Worm (Caenorhabditis elegans) whole organism, mixed stage, embryonic: Measurements from ENCODE around the gene F16B3.2.
A peak's percentile ranks its signal among the peaks of the same experiment; 100 is the strongest.

Source experiments
- M03D4.4 ChIP-seq: sonication (generic microtip); optimal IDR thresholded peaks from 2 replicates; lab custom pipeline; 2017; ENCODE audit warnings: mild to moderate bottlenecking, missing genetic modification characterization, missing compliant biosample characterization
- ceh-39 ChIP-seq: fragments of 150-350 bp; optimal IDR thresholded peaks from 2 replicates; lab custom pipeline; 2014; ENCODE audit warnings: missing biosample characterization, missing genetic modification characterization
- ceh-43 ChIP-seq: fragments of 200-800 bp; sonication (Bioruptor generic); optimal IDR thresholded peaks from 2 replicates; lab custom pipeline; 2018; ENCODE audit warnings: mild to moderate bottlenecking, missing genetic modification characterization, moderate library complexity, missing compliant biosample characterization
- ceh-83 ChIP-seq: fragments of 200-800 bp; sonication (Bioruptor generic); optimal IDR thresholded peaks from 2 replicates; lab custom pipeline; 2018; ENCODE audit warnings: mild to moderate bottlenecking, missing genetic modification characterization, missing compliant biosample characterization
- ces-1 ChIP-seq: fragments of 150-350 bp; optimal IDR thresholded peaks from 2 replicates; lab custom pipeline; 2014; ENCODE audit warnings: missing biosample characterization, missing genetic modification reagents, missing genetic modification characterization
- cnd-1 ChIP-seq: fragments of 200-800 bp; sonication (Bioruptor generic); optimal IDR thresholded peaks from 2 replicates; lab custom pipeline; 2018; ENCODE audit warnings: mild to moderate bottlenecking, missing genetic modification characterization, missing compliant biosample characterization
- elt-1 ChIP-seq: sonication (generic microtip); optimal IDR thresholded peaks from 2 replicates; lab custom pipeline; 2017; ENCODE audit warnings: missing genetic modification characterization, mild to moderate bottlenecking, missing compliant biosample characterization, antibody characterized with exemption, moderate library complexity, borderline replicate concordance; ENCODE audit not compliant: insufficient read depth
- elt-3 ChIP-seq: fragments of 150-350 bp; optimal IDR thresholded peaks from 2 replicates; lab custom pipeline; 2014; ENCODE audit warnings: missing biosample characterization, missing genetic modification characterization
- flh-1 ChIP-seq: fragments of 200-800 bp; sonication (Bioruptor generic); optimal IDR thresholded peaks from 2 replicates; lab custom pipeline; 2018; ENCODE audit warnings: mild to moderate bottlenecking, missing genetic modification characterization, moderate library complexity, missing compliant biosample characterization
- hlh-1 ChIP-seq: fragments of 150-350 bp; optimal IDR thresholded peaks from 2 replicates; lab custom pipeline; 2014; ENCODE audit warnings: missing biosample characterization, missing genetic modification reagents, missing genetic modification characterization
- lin-13 ChIP-seq: fragments of 150-350 bp; optimal IDR thresholded peaks from 2 replicates; lab custom pipeline; 2014; ENCODE audit warnings: missing biosample characterization, missing genetic modification characterization
- lin-32 ChIP-seq: fragments of 200-800 bp; sonication (Bioruptor generic); optimal IDR thresholded peaks from 2 replicates; lab custom pipeline; 2018; ENCODE audit warnings: mild to moderate bottlenecking, missing genetic modification characterization, missing compliant biosample characterization
- mab-5 ChIP-seq: fragments of 150-350 bp; optimal IDR thresholded peaks from 2 replicates; lab custom pipeline; 2014; ENCODE audit warnings: missing biosample characterization, missing genetic modification characterization
- mep-1 ChIP-seq: fragments of 150-350 bp; optimal IDR thresholded peaks from 2 replicates; lab custom pipeline; 2017; ENCODE audit warnings: missing biosample characterization, missing genetic modification reagents, missing genetic modification characterization, inconsistent platforms
- mls-2 ChIP-seq: sonication (generic microtip); optimal IDR thresholded peaks from 2 replicates; lab custom pipeline; 2016; ENCODE audit warnings: mild to moderate bottlenecking, missing genetic modification characterization, moderate library complexity, missing compliant biosample characterization
- nhr-2 ChIP-seq: fragments of 150-350 bp; optimal IDR thresholded peaks from 2 replicates; lab custom pipeline; 2014; ENCODE audit warnings: missing biosample characterization, missing genetic modification characterization
- nhr-237 ChIP-seq: fragments of 150-350 bp; optimal IDR thresholded peaks from 2 replicates; lab custom pipeline; 2014; ENCODE audit warnings: missing biosample characterization, missing genetic modification characterization
- nhr-28 ChIP-seq: fragments of 150-350 bp; optimal IDR thresholded peaks from 2 replicates; lab custom pipeline; 2014; ENCODE audit warnings: missing biosample characterization, missing genetic modification characterization
- nhr-76 ChIP-seq: sonication (generic microtip); optimal IDR thresholded peaks from 2 replicates; lab custom pipeline; 2017; ENCODE audit warnings: missing biosample characterization, missing genetic modification characterization
- pha-4 ChIP-seq: fragments of 150-350 bp; optimal IDR thresholded peaks from 2 replicates; lab custom pipeline; 2018; ENCODE audit warnings: missing biosample characterization, missing genetic modification reagents, missing genetic modification characterization
- snpc-4 ChIP-seq: fragments of 150-350 bp; optimal IDR thresholded peaks from 2 replicates; lab custom pipeline; 2014; ENCODE audit warnings: missing biosample characterization, missing genetic modification characterization
- sptf-1 ChIP-seq: sonication (generic microtip); optimal IDR thresholded peaks from 2 replicates; lab custom pipeline; 2017; ENCODE audit warnings: mild to moderate bottlenecking, missing genetic modification characterization, moderate library complexity, missing compliant biosample characterization
- tbx-8 ChIP-seq: fragments of 200-800 bp; sonication (Bioruptor generic); optimal IDR thresholded peaks from 2 replicates; lab custom pipeline; 2018; ENCODE audit warnings: mild to moderate bottlenecking, missing genetic modification characterization, moderate library complexity, missing compliant biosample characterization
- unc-120 ChIP-seq: sonication (generic microtip); optimal IDR thresholded peaks from 2 replicates; lab custom pipeline; 2017; ENCODE audit warnings: missing genetic modification characterization, missing compliant biosample characterization; ENCODE audit not compliant: poor library complexity, severe bottlenecking
- unc-39 ChIP-seq: fragments of 150-350 bp; optimal IDR thresholded peaks from 2 replicates; lab custom pipeline; 2014; ENCODE audit warnings: missing biosample characterization, missing genetic modification characterization
- zip-8 ChIP-seq: fragments of 150-350 bp; optimal IDR thresholded peaks from 2 replicates; lab custom pipeline; 2014; ENCODE audit warnings: missing biosample characterization, missing genetic modification characterization
- ztf-11 ChIP-seq: fragments of 150-350 bp; optimal IDR thresholded peaks from 2 replicates; lab custom pipeline; 2014; ENCODE audit warnings: missing biosample characterization, missing genetic modification characterization

The F16B3.2 gene

ce11 chrV:1341276-1342050 is 26.5 kb downstream of the F16B3.2 start:
- TF ChIP-seq hlh-1 (tag; lab: Kevin White, UChicago) (peak; percentile 33), elt-3 (no peak), ceh-39 (tag; lab: Kevin White, UChicago) (no peak), sptf-1 (tag; lab: Kevin White, UChicago) (no peak), M03D4.4 (no peak)
- TF ChIP-seq, all 35 proteins: peak for 1

ce11 chrV:1342712-1343111 is 27.8 kb downstream of the F16B3.2 start:
- TF ChIP-seq ces-1 (peak; percentile 66), nhr-2 (tag; lab: Kevin White, UChicago) (no peak)

- TF ChIP-seq ces-1 (peak; percentile 92), ceh-43 (GFP tag; lab: Kevin White, UChicago) (no peak), pha-4 (tag; lab: Kevin White, UChicago) (no peak), nhr-28 (tag; lab: Kevin White, UChicago) (no peak)
- TF ChIP-seq, all 35 proteins: peak for 1
Observed at ce11 chrV:1349802-1350201, 34.9 kb downstream of the F16B3.2 start.

ce11 chrV:1351826-1352225 is 36.9 kb downstream of the F16B3.2 start, which contains the start of gene glb-33:
Gene glb-33, plus strand, starts transcription at chrV:1352126.
- no peak for TF ChIP-seq ceh-43 (GFP tag; lab: Kevin White, UChicago)
- TF ChIP-seq pha-4 (tag; lab: Kevin White, UChicago) = no peak
- TF ChIP-seq snpc-4 (tag; lab: Kevin White, UChicago) = no peak
- TF ChIP-seq M03D4.4 = no peak

- no peak for TF ChIP-seq cnd-1 (tag; lab: Kevin White, UChicago)
- no peak for TF ChIP-seq zip-8 (tag; lab: Kevin White, UChicago)
- TF ChIP-seq ceh-43 (GFP tag; lab: Kevin White, UChicago) = no peak
Observed at ce11 chrV:1352321-1352720, 37.4 kb downstream of the F16B3.2 start.

- TF ChIP-seq cnd-1 (tag; lab: Kevin White, UChicago) (no peak), M03D4.4 (no peak), elt-1 (tag; lab: Kevin White, UChicago) (no peak)
Observed at ce11 chrV:1355297-1355696, 40.4 kb downstream of the F16B3.2 start.

- no peak for TF ChIP-seq lin-32 (GFP tag; lab: Kevin White, UChicago)
- TF ChIP-seq nhr-28 (tag; lab: Kevin White, UChicago) = no peak
- no peak for TF ChIP-seq unc-120 (tag; lab: Kevin White, UChicago)
- no peak for TF ChIP-seq sptf-1 (tag; lab: Kevin White, UChicago)
- TF ChIP-seq mep-1 = no peak
- TF ChIP-seq ceh-39 (tag; lab: Kevin White, UChicago) = no peak
Observed at ce11 chrV:1358051-1358450, 43.1 kb downstream of the F16B3.2 start, which contains the start of gene Y75B7AL.2. Gene Y75B7AL.2, minus strand, starts transcription at chrV:1358151.

- TF ChIP-seq ztf-11 (tag; lab: Kevin White, UChicago) (no peak), pha-4 (tag; lab: Kevin White, UChicago) (no peak), snpc-4 (tag; lab: Kevin White, UChicago) (no peak), ceh-83 (GFP tag; lab: Kevin White, UChicago) (no peak), nhr-28 (tag; lab: Kevin White, UChicago) (no peak), ces-1 (peak; percentile 68), mls-2 (no peak), lin-13 (no peak)
Observed at ce11 chrV:1362027-1362426, 47.1 kb downstream of the F16B3.2 start.

ce11 chrV:1364346-1364745 is 49.4 kb downstream of the F16B3.2 start:
- TF ChIP-seq nhr-76 (tag; lab: Kevin White, UChicago) (no peak), ztf-11 (tag; lab: Kevin White, UChicago) (no peak), ceh-39 (tag; lab: Kevin White, UChicago) (no peak), ces-1 (no peak), hlh-1 (tag; lab: Kevin White, UChicago) (no peak), nhr-237 (tag; lab: Kevin White, UChicago) (no peak), nhr-28 (tag; lab: Kevin White, UChicago) (no peak), sptf-1 (tag; lab: Kevin White, UChicago) (no peak), lin-13 (no peak), mls-2 (no peak), tbx-8 (GFP tag; lab: Kevin White, UChicago) (no peak), pha-4 (tag; lab: Kevin White, UChicago) (no peak), unc-120 (tag; lab: Kevin White, UChicago) (no peak), mab-5 (tag; lab: Kevin White, UChicago) (no peak), mep-1 (no peak), flh-1 (GFP tag; lab: Kevin White, UChicago) (no peak), unc-39 (tag; lab: Kevin White, UChicago) (no peak), ceh-83 (GFP tag; lab: Kevin White, UChicago) (no peak)
